Worm (Caenorhabditis elegans): ENCODE results near the gene F49E8.6.
A peak's percentile ranks its signal among the peaks of the same experiment; 100 is the strongest.

Gene F49E8.6

ce11 chrIV:7547843-7548578 is 6.5 kb downstream of the F49E8.6 start, which contains the start of the genes cdd-2 and oef-1:
Gene cdd-2, minus strand, starts transcription at chrIV:7547893.
Gene oef-1, plus strand, starts transcription at chrIV:7548417.
- TF ChIP-seq Y48G9A.11 (GFP tag; IDR thresholded peaks at IDR 0.05) (peak; percentile 89), F49E8.2 (tag; optimal IDR thresholded peaks at IDR 0.05; ENCODE audit: borderline replicate concordance) (peak; percentile 92), tra-1 (GFP tag; IDR thresholded peaks at IDR 0.05) (0 out of 2 replicates have a peak, but pooled peaks have one; percentile 30), dmd-6 (GFP tag; IDR thresholded peaks at IDR 0.05) (no peak), arid-1 (GFP tag; conservative IDR thresholded peaks at IDR 0.05) (0 out of 2 replicates have a peak, but pooled peaks have one; percentile 59), vab-7 (GFP tag; IDR thresholded peaks at IDR 0.05) (peak; percentile 37; the same call in 1 of the 2 replicates), lin-38 (GFP tag; IDR thresholded peaks at IDR 0.05) (peak; percentile 99), ceh-32 (tag; optimal IDR thresholded peaks at IDR 0.05; ENCODE audit: poor library complexity) (no peak), snpc-1.2 (GFP tag; IDR thresholded peaks at IDR 0.05) (peak; percentile 85), unc-130 (GFP tag; optimal IDR thresholded peaks at IDR 0.05) (peak; percentile 70)

- peak; percentile 39 for TF ChIP-seq aha-1 (tag)
- peak in 1 of 2 experiments; percentile 95 for TF ChIP-seq unc-62 (GFP tag; optimal IDR thresholded peaks at IDR 0.05 in 1 of 2)
- TF ChIP-seq unc-62 (tag; optimal IDR thresholded peaks at IDR 0.05), result no peak
- no peak for TF ChIP-seq ama-1 (optimal IDR thresholded peaks at IDR 0.05)
Observed at ce11 chrIV:7543662-7544061, 10.8 kb downstream of the F49E8.6 start.

ce11 chrIV:7542485-7543001 is 11.9 kb downstream of the F49E8.6 start, which contains the start of gene R05G6.10:
Gene R05G6.10, minus strand, starts transcription at chrIV:7542535.
- TF ChIP-seq F49E8.2 (tag; optimal IDR thresholded peaks at IDR 0.05; ENCODE audit: borderline replicate concordance) (no peak), unc-62 (GFP tag; optimal IDR thresholded peaks at IDR 0.05 in 1 of 2) (peak in 1 of 2 experiments; percentile 88), unc-62 (tag; optimal IDR thresholded peaks at IDR 0.05) (no peak), unc-130 (GFP tag; optimal IDR thresholded peaks at IDR 0.05) (no peak), vab-7 (GFP tag; IDR thresholded peaks at IDR 0.05) (no peak), ctbp-1 (GFP tag; IDR thresholded peaks at IDR 0.05) (no peak)

- TF ChIP-seq hif-1 (tag; optimal IDR thresholded peaks at IDR 0.05) (no peak), daf-12 (tag; optimal IDR thresholded peaks at IDR 0.05) (no peak), cey-2 (tag; optimal IDR thresholded peaks at IDR 0.05; ENCODE audit: borderline replicate concordance, insufficient read depth) (no peak), egl-43 (GFP tag; IDR thresholded peaks at IDR 0.05) (no peak), duxl-1 (tag; optimal IDR thresholded peaks at IDR 0.05; ENCODE audit: poor library complexity) (no peak), hlh-30 (tag; optimal IDR thresholded peaks at IDR 0.05; ENCODE audit: insufficient read depth) (no peak), D1046.2 (GFP tag; IDR thresholded peaks at IDR 0.05) (no peak), ceh-20 (GFP tag; IDR thresholded peaks at IDR 0.05) (no peak), nhr-42 (GFP tag; IDR thresholded peaks at IDR 0.05) (no peak)
Observed at ce11 chrIV:7532360-7532759, 22.1 kb downstream of the F49E8.6 start, which contains the start of gene R05G6.1. Gene R05G6.1, plus strand, starts transcription at chrIV:7532660.

ce11 chrIV:7530226-7531070 is 24.0 kb downstream of the F49E8.6 start:
- no peak for TF ChIP-seq mxl-3 (GFP tag; optimal IDR thresholded peaks at IDR 0.05)
- TF ChIP-seq ZK546.5 (tag; optimal IDR thresholded peaks at IDR 0.05), result no peak
- TF ChIP-seq unc-62 (GFP tag; optimal IDR thresholded peaks at IDR 0.05 in 1 of 2), result peak in 1 of 2 experiments; percentile 90
- TF ChIP-seq unc-62 (tag; optimal IDR thresholded peaks at IDR 0.05), result no peak
- TF ChIP-seq set-16 (GFP tag; IDR thresholded peaks at IDR 0.05), result no peak
- TF ChIP-seq cey-2 (tag; optimal IDR thresholded peaks at IDR 0.05; ENCODE audit: borderline replicate concordance, insufficient read depth), result peak; percentile 30
- TF ChIP-seq dpl-1 (GFP tag; optimal IDR thresholded peaks at IDR 0.05), result no peak
- TF ChIP-seq madf-9 (GFP tag; conservative IDR thresholded peaks at IDR 0.05), result no peak
- TF ChIP-seq nhr-28 (tag; optimal IDR thresholded peaks at IDR 0.05), result peak; percentile 34
- peak; percentile 92 for TF ChIP-seq aha-1 (tag)
- TF ChIP-seq ctbp-1 (GFP tag; IDR thresholded peaks at IDR 0.05), result no peak
- peak; percentile 33 for TF ChIP-seq hlh-30 (tag; optimal IDR thresholded peaks at IDR 0.05; ENCODE audit: insufficient read depth)
- no peak for TF ChIP-seq Y48G9A.11 (GFP tag; IDR thresholded peaks at IDR 0.05)
- no peak for TF ChIP-seq zip-2 (tag; optimal IDR thresholded peaks at IDR 0.05)
- no peak for TF ChIP-seq lin-38 (GFP tag; IDR thresholded peaks at IDR 0.05)
- TF ChIP-seq mdl-1 (tag; optimal IDR thresholded peaks at IDR 0.05), result peak in 1 of 2 experiments; percentile 34
- TF ChIP-seq fos-1 (tag; optimal IDR thresholded peaks at IDR 0.05), result no peak
